Worm (Caenorhabditis elegans) whole organism, L1 larva: ENCODE measurements around the gene C29A12.6.

ENCODE experiments used
- C04F5.9 ChIP-seq: sonication (generic microtip); optimal IDR thresholded peaks from 2 replicates; lab custom pipeline; 2016; ENCODE audit warnings: missing genetic modification characterization, missing compliant biosample characterization
- C34B4.2 ChIP-seq: sonication (generic microtip); optimal IDR thresholded peaks from 2 replicates; lab custom pipeline; 2017; ENCODE audit warnings: mild to moderate bottlenecking, missing genetic modification characterization, missing compliant biosample characterization
- Y116A8C.19 ChIP-seq: sonication (generic microtip); optimal IDR thresholded peaks from 2 replicates; lab custom pipeline; 2016; ENCODE audit warnings: missing compliant biosample characterization, missing genetic modification characterization, borderline replicate concordance
- aly-2 ChIP-seq: fragments of 150-350 bp; optimal IDR thresholded peaks from 2 replicates; lab custom pipeline; 2014; ENCODE audit warnings: missing biosample characterization, missing genetic modification characterization
- ceh-63 ChIP-seq: fragments of 200-800 bp; sonication (Bioruptor generic); optimal IDR thresholded peaks from 2 replicates; lab custom pipeline; 2018; ENCODE audit warnings: mild to moderate bottlenecking, missing genetic modification characterization, missing compliant biosample characterization
- dpl-1 ChIP-seq, 3 experiments: fragments of 150-350 bp in 2 of 3; sonication (generic microtip) in 1 of 3; optimal IDR thresholded peaks; 2 replicates each; lab custom pipeline; 2014 to 2017; ENCODE audit warnings: missing biosample characterization in 3 of 3, missing genetic modification characterization in 3 of 3, missing genetic modification reagents in 3 of 3
- dsc-1 ChIP-seq: sonication (generic microtip); optimal IDR thresholded peaks from 2 replicates; lab custom pipeline; 2016; ENCODE audit warnings: mild to moderate bottlenecking, missing genetic modification characterization, missing compliant biosample characterization
- efl-1 ChIP-seq, 4 experiments: fragments of 150-350 bp; optimal IDR thresholded peaks in 3 of 4; peaks in 1 of 4; 1 replicate in 1 of 4; 2 replicates in 3 of 4; lab custom pipeline; 2014; ENCODE audit warnings: missing biosample characterization in 2 of 4, missing genetic modification characterization in 2 of 4, missing genetic modification reagents in 2 of 4
- egl-27 ChIP-seq, 2 experiments: fragments of 150-350 bp in 1 of 2; sonication (generic microtip); optimal IDR thresholded peaks; 3 replicates each; lab custom pipeline; 2017 to 2018; ENCODE audit warnings: missing biosample characterization in 2 of 2, missing genetic modification characterization in 2 of 2, missing genetic modification reagents in 2 of 2
- elt-2 ChIP-seq: sonication (generic microtip); optimal IDR thresholded peaks from 2 replicates; lab custom pipeline; 2016; ENCODE audit warnings: missing genetic modification characterization, mild to moderate bottlenecking, inconsistent platforms, missing compliant biosample characterization, missing genetic modification reagents
- fkh-4 ChIP-seq: sonication (generic microtip); optimal IDR thresholded peaks from 2 replicates; lab custom pipeline; 2016; ENCODE audit warnings: missing compliant biosample characterization, missing genetic modification characterization, borderline replicate concordance
- fos-1 ChIP-seq: fragments of 150-350 bp; optimal IDR thresholded peaks from 2 replicates; lab custom pipeline; 2014; ENCODE audit warnings: missing biosample characterization, missing genetic modification characterization
- hpl-2 ChIP-seq: fragments of 150-350 bp; optimal IDR thresholded peaks from 2 replicates; lab custom pipeline; 2014; ENCODE audit warnings: missing biosample characterization, missing genetic modification reagents, missing genetic modification characterization
- isw-1 ChIP-seq: fragments of 200-800 bp; sonication (Bioruptor generic); IDR thresholded peaks from 2 replicates; pipeline ENCODE4 v1.3.6; 2022; ENCODE audit warnings: missing genetic modification characterization, missing compliant biosample characterization
- jun-1 ChIP-seq: fragments of 150-350 bp; optimal IDR thresholded peaks from 2 replicates; lab custom pipeline; 2014; ENCODE audit warnings: missing biosample characterization, missing genetic modification reagents, missing genetic modification characterization
- lin-14 ChIP-seq: fragments of 200-800 bp; sonication (Bioruptor generic); optimal IDR thresholded peaks from 2 replicates; lab custom pipeline; 2018; ENCODE audit warnings: mild to moderate bottlenecking, missing genetic modification characterization, moderate library complexity, missing compliant biosample characterization
- lin-15B ChIP-seq: fragments of 150-350 bp; sonication (generic microtip); optimal IDR thresholded peaks from 3 replicates; lab custom pipeline; 2014; ENCODE audit warnings: missing biosample characterization, missing genetic modification characterization
- lsy-2 ChIP-seq, 2 experiments: fragments of 150-350 bp; optimal IDR thresholded peaks; 2 replicates each; lab custom pipeline; 2014; ENCODE audit warnings: missing biosample characterization in 2 of 2, missing genetic modification characterization in 2 of 2
- mab-9 ChIP-seq: fragments of 200-800 bp; sonication (Bioruptor generic); IDR thresholded peaks from 2 replicates; pipeline ENCODE4 v1.3.6; 2022; ENCODE audit warnings: missing genetic modification reagents, missing genetic modification characterization, missing compliant biosample characterization
- mdl-1 ChIP-seq, 2 experiments: fragments of 150-350 bp; optimal IDR thresholded peaks; 2 replicates each; lab custom pipeline; 2014 to 2017; ENCODE audit warnings: missing biosample characterization in 2 of 2, missing genetic modification characterization in 2 of 2, inconsistent platforms in 1 of 2
- mef-2 ChIP-seq: fragments of 150-350 bp; optimal IDR thresholded peaks from 2 replicates; lab custom pipeline; 2014; ENCODE audit warnings: missing biosample characterization, missing genetic modification characterization
- mep-1 ChIP-seq: fragments of 150-350 bp; optimal IDR thresholded peaks from 2 replicates; lab custom pipeline; 2014; ENCODE audit warnings: missing biosample characterization, missing genetic modification characterization
- nhr-12 ChIP-seq: sonication (generic microtip); optimal IDR thresholded peaks from 2 replicates; lab custom pipeline; 2017; ENCODE audit warnings: missing biosample characterization, missing genetic modification characterization
- nhr-19 ChIP-seq: fragments of 200-800 bp; sonication (Bioruptor generic); conservative IDR thresholded peaks from 2 replicates; pipeline ENCODE4 v1.3.6; 2022; ENCODE audit warnings: missing genetic modification characterization, missing compliant biosample characterization
- nhr-237 ChIP-seq: fragments of 150-350 bp; optimal IDR thresholded peaks from 2 replicates; lab custom pipeline; 2014; ENCODE audit warnings: missing biosample characterization, missing genetic modification characterization
- nhr-47 ChIP-seq: sonication (generic microtip); optimal IDR thresholded peaks from 2 replicates; lab custom pipeline; 2016; ENCODE audit warnings: mild to moderate bottlenecking, missing genetic modification characterization, moderate library complexity, missing compliant biosample characterization
- nhr-71 ChIP-seq: sonication (generic microtip); optimal IDR thresholded peaks from 2 replicates; lab custom pipeline; 2016; ENCODE audit warnings: mild to moderate bottlenecking, missing genetic modification characterization, moderate library complexity, missing compliant biosample characterization
- nhr-84 ChIP-seq: sonication (generic microtip); optimal IDR thresholded peaks from 2 replicates; lab custom pipeline; 2017; ENCODE audit warnings: missing biosample characterization, missing genetic modification characterization
- nhr-85 ChIP-seq: sonication (generic microtip); peaks from one replicate; lab custom pipeline; 2016; ENCODE audit warnings: missing genetic modification characterization, inconsistent platforms, missing compliant biosample characterization
- nhr-90 ChIP-seq: sonication (generic microtip); optimal IDR thresholded peaks from 2 replicates; lab custom pipeline; 2016; ENCODE audit warnings: mild to moderate bottlenecking, missing genetic modification characterization, missing compliant biosample characterization; ENCODE audit not compliant: poor library complexity
- pax-3 ChIP-seq: fragments of 200-800 bp; sonication (Bioruptor generic); optimal IDR thresholded peaks from 2 replicates; lab custom pipeline; 2018; ENCODE audit warnings: mild to moderate bottlenecking, missing genetic modification characterization, moderate library complexity, missing compliant biosample characterization
- rnt-1 ChIP-seq: sonication (generic microtip); optimal IDR thresholded peaks from 2 replicates; lab custom pipeline; 2016; ENCODE audit warnings: mild to moderate bottlenecking, missing genetic modification characterization, moderate library complexity, missing compliant biosample characterization
- skn-1 ChIP-seq: fragments of 150-350 bp; optimal IDR thresholded peaks from 2 replicates; lab custom pipeline; 2014; ENCODE audit warnings: missing biosample characterization, missing genetic modification characterization
- snpc-4 ChIP-seq: fragments of 150-350 bp; optimal IDR thresholded peaks from 2 replicates; lab custom pipeline; 2014; ENCODE audit warnings: missing biosample characterization, missing genetic modification characterization
- snu-23 ChIP-seq: sonication (generic microtip); optimal IDR thresholded peaks from 2 replicates; lab custom pipeline; 2016; ENCODE audit warnings: missing genetic modification characterization, missing compliant biosample characterization
- sptf-1 ChIP-seq: fragments of 150-350 bp; optimal IDR thresholded peaks from 2 replicates; lab custom pipeline; 2014; ENCODE audit warnings: missing biosample characterization, missing genetic modification characterization
- tbx-2 ChIP-seq: sonication (generic microtip); optimal IDR thresholded peaks from 2 replicates; lab custom pipeline; 2016; ENCODE audit warnings: missing genetic modification characterization, missing compliant biosample characterization
- tlp-1 ChIP-seq: fragments of 150-350 bp; optimal IDR thresholded peaks from 2 replicates; lab custom pipeline; 2014; ENCODE audit warnings: missing biosample characterization, missing genetic modification characterization
- unc-130 ChIP-seq: fragments of 150-350 bp; optimal IDR thresholded peaks from 2 replicates; lab custom pipeline; 2017; ENCODE audit warnings: missing biosample characterization, missing genetic modification characterization, inconsistent platforms
- unc-30 ChIP-seq: sonication (generic microtip); optimal IDR thresholded peaks from 2 replicates; lab custom pipeline; 2017; ENCODE audit warnings: missing biosample characterization, missing genetic modification characterization
- unc-86 ChIP-seq: sonication (generic microtip); optimal IDR thresholded peaks from 2 replicates; lab custom pipeline; 2016; ENCODE audit warnings: missing genetic modification characterization, missing compliant biosample characterization
- unc-98 ChIP-seq: fragments of 200-800 bp; sonication (Bioruptor generic); IDR thresholded peaks from 2 replicates; pipeline ENCODE4 v1.3.6; 2022; ENCODE audit warnings: missing genetic modification characterization, missing compliant biosample characterization
- vab-15 ChIP-seq: sonication (generic microtip); optimal IDR thresholded peaks from 2 replicates; lab custom pipeline; 2017; ENCODE audit warnings: missing genotype, mild to moderate bottlenecking, missing genetic modification characterization, missing compliant biosample characterization
- xbp-1 ChIP-seq: sonication (generic microtip); optimal IDR thresholded peaks from 2 replicates; lab custom pipeline; 2016; ENCODE audit warnings: missing genetic modification characterization, missing compliant biosample characterization
- zip-4 ChIP-seq: fragments of 200-800 bp; sonication (Bioruptor generic); optimal IDR thresholded peaks from 2 replicates; lab custom pipeline; 2018; ENCODE audit warnings: mild to moderate bottlenecking, missing genetic modification characterization, moderate library complexity, missing compliant biosample characterization
- ztf-11 ChIP-seq, 2 experiments: sonication (generic microtip); optimal IDR thresholded peaks; 2 replicates each; lab custom pipeline; 2016 to 2017; ENCODE audit warnings: missing genetic modification characterization in 2 of 2, missing biosample characterization in 1 of 2, missing compliant biosample characterization in 1 of 2
- ztf-4 ChIP-seq: fragments of 150-350 bp; optimal IDR thresholded peaks from 2 replicates; lab custom pipeline; 2014; ENCODE audit warnings: missing biosample characterization, missing genetic modification characterization

Gene C29A12.6

DNA sequence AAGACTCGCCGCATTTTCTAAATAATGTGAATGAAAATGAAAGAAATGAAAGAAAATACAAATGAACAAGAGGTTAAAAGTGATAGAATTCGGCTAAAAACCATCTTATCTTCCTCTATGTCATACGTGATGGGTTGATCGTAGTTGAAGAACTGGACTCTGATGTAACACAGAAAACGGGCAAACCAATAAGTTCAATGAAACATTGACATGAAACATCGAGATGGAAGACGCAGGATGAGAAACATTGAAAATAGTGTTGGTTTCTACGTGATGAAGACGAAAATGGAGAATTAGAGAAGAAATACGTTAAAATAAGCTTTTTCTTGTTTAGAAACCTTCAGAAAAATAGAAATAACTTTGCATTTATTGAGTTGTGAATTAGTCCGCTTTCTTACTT, 44.0 kb downstream of the C29A12.6 start, which contains the start of gene F32D8.12 (continued):
- TF ChIP-seq C34B4.2 (tag; lab: Kevin White, UChicago) = no peak
- no peak for TF ChIP-seq C04F5.9 (tag; lab: Kevin White, UChicago)
- TF ChIP-seq ceh-63 = no peak
- TF ChIP-seq nhr-12 (tag; lab: Kevin White, UChicago) = no peak

DNA sequence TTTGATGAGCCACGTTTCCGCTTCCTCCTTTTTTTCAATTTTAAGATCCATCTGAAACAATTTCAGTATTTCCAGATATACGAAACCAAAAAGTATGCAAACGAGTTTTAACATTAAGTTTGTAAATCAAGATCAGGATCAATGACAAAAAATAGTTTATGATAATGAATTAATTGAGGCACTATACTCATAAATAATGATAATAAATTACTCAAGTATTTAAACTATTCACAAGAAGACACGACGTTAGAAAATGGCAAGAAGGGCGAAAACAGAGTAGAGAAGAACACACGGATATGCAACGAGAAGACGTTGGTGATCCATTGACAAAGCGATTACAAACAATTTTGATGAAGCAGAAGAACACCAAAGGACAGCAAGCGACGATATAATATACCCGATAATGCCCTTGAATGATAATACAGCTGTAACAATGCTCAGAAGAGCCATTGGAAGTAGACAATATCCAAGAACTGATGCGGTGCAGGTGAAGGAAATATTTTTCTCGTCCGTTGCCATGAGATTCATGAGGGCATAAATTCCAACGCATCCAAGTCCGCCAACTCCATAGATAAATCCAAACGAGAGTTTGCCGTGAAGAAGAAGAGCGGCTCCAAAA, 46.6 kb downstream of the C29A12.6 start, which contains the start of gene F32D8.4:
Gene F32D8.4, minus strand, starts transcription at position 51 of the 619 bp plus-strand sequence.
- no peak for TF ChIP-seq snu-23 (GFP tag; lab: Kevin White, UChicago)
- TF ChIP-seq lin-15B (tag; lab: Kevin White, UChicago) = no peak
- no peak for TF ChIP-seq pax-3 (tag; lab: Kevin White, UChicago)
- TF ChIP-seq nhr-47 (tag; lab: Kevin White, UChicago) = no peak
- no peak for TF ChIP-seq skn-1 (tag; lab: Kevin White, UChicago)
- no peak for TF ChIP-seq zip-4 (GFP tag; lab: Kevin White, UChicago)
- TF ChIP-seq ztf-4 = no peak
- no peak for TF ChIP-seq efl-1 (optimal IDR thresholded peaks at IDR 0.05; lab: Kevin White, UChicago)
- peak in 1 of 2 experiments; percentile 90 for TF ChIP-seq efl-1 (GFP tag; optimal IDR thresholded peaks at IDR 0.05 in 1 of 2; lab: Kevin White, UChicago)

DNA sequence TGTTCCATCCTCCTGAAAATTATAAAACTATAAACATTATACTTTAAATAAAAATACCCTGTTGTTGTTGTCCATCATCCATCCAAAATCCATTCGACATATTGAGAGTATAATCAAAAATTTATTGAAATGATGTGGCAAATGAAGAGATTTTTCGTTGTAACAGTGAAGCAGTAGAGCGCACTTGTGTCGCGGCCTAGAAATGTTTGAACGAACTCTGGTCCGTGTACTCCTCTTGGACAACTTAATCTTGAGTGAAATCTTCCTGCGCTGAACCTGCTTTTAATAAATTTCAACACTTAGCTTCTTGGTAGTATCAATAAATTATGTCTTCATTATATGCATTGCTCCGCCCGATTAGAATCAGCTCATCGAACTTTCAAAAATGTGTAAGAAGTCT, 47.6 kb downstream of the C29A12.6 start, which contains the start of the genes F32D8.14 and F32D8.5:
Gene F32D8.14, minus strand, starts transcription at position 188 of the 400 bp plus-strand sequence.
Gene F32D8.5, plus strand, starts transcription at position 200 of the 400 bp plus-strand sequence.
- TF ChIP-seq nhr-84 (tag; lab: Kevin White, UChicago) (no peak), lin-14 (GFP tag; lab: Kevin White, UChicago) (peak; percentile 93), dsc-1 (tag; lab: Kevin White, UChicago) (peak; percentile 90), dpl-1 (GFP tag; optimal IDR thresholded peaks at IDR 0.05; lab: Kevin White, UChicago) (peak; percentile 64 to 83 (median 77)), nhr-237 (peak; percentile 27), unc-130 (tag; lab: Kevin White, UChicago) (peak; percentile 93), rnt-1 (tag; lab: Kevin White, UChicago) (peak; percentile 98), mef-2 (no peak), sptf-1 (tag; lab: Kevin White, UChicago) (no peak), mep-1 (peak; percentile 89), lsy-2 (tag; optimal IDR thresholded peaks at IDR 0.05; lab: Kevin White, UChicago) (peak; percentile 87 to 89), snpc-4 (peak; percentile 51), mdl-1 (tag; optimal IDR thresholded peaks at IDR 0.05; lab: Kevin White, UChicago) (peak in 1 of 2 experiments; percentile 72), mab-9 (GFP tag; lab: Robert Waterston, UW) (peak; percentile 46; the same call in 1 of the 2 replicates), hpl-2 (GFP tag; lab: Kevin White, UChicago) (no peak), aly-2 (tag; lab: Kevin White, UChicago) (peak; percentile 4), nhr-19 (GFP tag; lab: Robert Waterston, UW) (peak; percentile 86), tbx-2 (tag; lab: Kevin White, UChicago) (peak; percentile 90), snu-23 (GFP tag; lab: Kevin White, UChicago) (peak; percentile 93), elt-2 (peak; percentile 53), xbp-1 (tag; lab: Kevin White, UChicago) (peak; percentile 88), fkh-4 (tag; lab: Kevin White, UChicago) (peak; percentile 80), nhr-90 (peak; percentile 88), isw-1 (GFP tag; lab: Robert Waterston, UW) (peak; percentile 61), jun-1 (tag; lab: Kevin White, UChicago) (peak; percentile 56), unc-98 (GFP tag; lab: Robert Waterston, UW) (peak; percentile 33; the same call in 1 of the 2 replicates), vab-15 (tag; lab: Kevin White, UChicago) (peak; percentile 61), ztf-4 (peak; percentile 82), C34B4.2 (tag; lab: Kevin White, UChicago) (no peak), nhr-71 (tag; lab: Kevin White, UChicago) (peak; percentile 94), Y116A8C.19 (tag; lab: Kevin White, UChicago) (peak; percentile 60), unc-30 (tag; lab: Kevin White, UChicago) (no peak), tlp-1 (tag; lab: Kevin White, UChicago) (no peak), nhr-85 (tag; lab: Kevin White, UChicago) (peak; percentile 93), fos-1 (tag; lab: Kevin White, UChicago) (peak; percentile 42), zip-4 (GFP tag; lab: Kevin White, UChicago) (peak; percentile 9), egl-27 (tag; optimal IDR thresholded peaks at IDR 0.05; lab: Kevin White, UChicago) (no peak), ztf-11 (tag; optimal IDR thresholded peaks at IDR 0.05; lab: Kevin White, UChicago) (peak in 1 of 2 experiments; percentile 86), pax-3 (tag; lab: Kevin White, UChicago) (peak; percentile 79), unc-86 (tag; lab: Kevin White, UChicago) (peak; percentile 84)
